Worm (Caenorhabditis elegans) whole organism, mixed stage, embryonic: ENCODE data around the gene B0495.7.

Experiments
- ces-1 ChIP-seq: fragments of 150-350 bp; optimal IDR thresholded peaks from 2 replicates; lab custom pipeline; 2014; ENCODE audit warnings: missing biosample characterization, missing genetic modification reagents, missing genetic modification characterization
- elt-3 ChIP-seq: fragments of 150-350 bp; optimal IDR thresholded peaks from 2 replicates; lab custom pipeline; 2014; ENCODE audit warnings: missing biosample characterization, missing genetic modification characterization
- lin-13 ChIP-seq: fragments of 150-350 bp; optimal IDR thresholded peaks from 2 replicates; lab custom pipeline; 2014; ENCODE audit warnings: missing biosample characterization, missing genetic modification characterization
- lsy-2 ChIP-seq: fragments of 150-350 bp; optimal IDR thresholded peaks from 2 replicates; lab custom pipeline; 2014; ENCODE audit warnings: missing biosample characterization, missing genetic modification characterization
- nhr-12 ChIP-seq: fragments of 150-350 bp; optimal IDR thresholded peaks from 2 replicates; lab custom pipeline; 2014; ENCODE audit warnings: missing biosample characterization, missing genetic modification characterization
- nhr-2 ChIP-seq: fragments of 150-350 bp; optimal IDR thresholded peaks from 2 replicates; lab custom pipeline; 2014; ENCODE audit warnings: missing biosample characterization, missing genetic modification characterization
- nhr-28 ChIP-seq: fragments of 150-350 bp; optimal IDR thresholded peaks from 2 replicates; lab custom pipeline; 2014; ENCODE audit warnings: missing biosample characterization, missing genetic modification characterization
- nhr-76 ChIP-seq: sonication (generic microtip); optimal IDR thresholded peaks from 2 replicates; lab custom pipeline; 2017; ENCODE audit warnings: missing biosample characterization, missing genetic modification characterization
- snpc-4 ChIP-seq: fragments of 150-350 bp; optimal IDR thresholded peaks from 2 replicates; lab custom pipeline; 2014; ENCODE audit warnings: missing biosample characterization, missing genetic modification characterization
- unc-62 ChIP-seq: fragments of 150-350 bp; optimal IDR thresholded peaks from 2 replicates; lab custom pipeline; 2014; ENCODE audit warnings: missing biosample characterization, missing genetic modification reagents, missing genetic modification characterization
- ztf-11 ChIP-seq: fragments of 150-350 bp; optimal IDR thresholded peaks from 2 replicates; lab custom pipeline; 2014; ENCODE audit warnings: missing biosample characterization, missing genetic modification characterization

ce11 chrII:7714614-7715186 lies 9.7 kb upstream of the B0495.7 start:
- TF ChIP-seq snpc-4 (tag; lab: Kevin White, UChicago) = no peak
- TF ChIP-seq ztf-11 (tag; lab: Kevin White, UChicago) = no peak
- no peak for TF ChIP-seq lin-13 (tag; lab: Kevin White, UChicago)
- no peak for TF ChIP-seq elt-3 (tag; lab: Kevin White, UChicago)
- no peak for TF ChIP-seq nhr-12 (tag; lab: Kevin White, UChicago)
- TF ChIP-seq ces-1 (GFP tag; lab: Kevin White, UChicago) = peak; percentile 79
- no peak for TF ChIP-seq nhr-76 (tag; lab: Kevin White, UChicago)
- TF ChIP-seq nhr-28 = no peak
- no peak for TF ChIP-seq nhr-2 (tag; lab: Kevin White, UChicago)
- TF ChIP-seq lsy-2 = no peak
- no peak for TF ChIP-seq unc-62 (GFP tag; lab: Kevin White, UChicago)
